Worm (Caenorhabditis elegans): ENCODE results near the gene T09B9.5.

- no peak for TF ChIP-seq pha-4 (tag; optimal IDR thresholded peaks at IDR 0.05)
- TF ChIP-seq nhr-28 (tag; optimal IDR thresholded peaks at IDR 0.05), result no peak
Observed at ce11 chrX:9777481-9777880, at the start of gene T09B9.5.

Data from whole organism, mixed stage, embryonic.